Fruit fly (Drosophila melanogaster): Measurements from ENCODE around the gene CG14011.

DNA sequence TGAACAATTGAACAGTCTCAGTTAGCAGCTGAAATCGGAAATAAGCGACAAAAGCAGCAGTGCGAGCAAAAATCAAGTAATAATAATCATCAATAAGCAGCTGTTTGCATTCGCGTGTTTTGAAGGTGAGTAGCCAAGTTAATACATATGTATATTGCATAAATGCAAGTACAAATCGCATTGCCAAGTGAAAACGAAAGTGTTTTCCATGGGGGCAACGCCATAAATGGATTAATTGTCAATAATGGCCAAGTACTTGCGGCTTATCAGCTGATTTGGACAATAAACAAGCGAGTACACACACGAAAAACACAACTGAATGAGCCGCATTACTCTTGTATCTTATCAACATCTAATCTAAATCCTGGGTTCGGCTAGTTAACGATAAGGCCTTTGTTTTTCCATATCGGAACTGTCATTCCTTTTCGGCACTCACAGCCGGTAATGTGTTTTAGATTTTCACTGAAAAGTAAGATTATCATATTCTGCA, 33.6 kb downstream of the CG14011 start:
- no peak for TF ChIP-seq EcR (GFP tag; optimal IDR thresholded peaks at IDR 0.05)
- no peak for TF ChIP-seq fd96Ca (GFP tag; IDR thresholded peaks at IDR 0.05)
- no peak for TF ChIP-seq Pif1A (GFP tag; optimal IDR thresholded peaks at IDR 0.05)

Data from whole organism, pupa.